Worm (Caenorhabditis elegans): ENCODE results near the gene F13C5.3.

DNA sequence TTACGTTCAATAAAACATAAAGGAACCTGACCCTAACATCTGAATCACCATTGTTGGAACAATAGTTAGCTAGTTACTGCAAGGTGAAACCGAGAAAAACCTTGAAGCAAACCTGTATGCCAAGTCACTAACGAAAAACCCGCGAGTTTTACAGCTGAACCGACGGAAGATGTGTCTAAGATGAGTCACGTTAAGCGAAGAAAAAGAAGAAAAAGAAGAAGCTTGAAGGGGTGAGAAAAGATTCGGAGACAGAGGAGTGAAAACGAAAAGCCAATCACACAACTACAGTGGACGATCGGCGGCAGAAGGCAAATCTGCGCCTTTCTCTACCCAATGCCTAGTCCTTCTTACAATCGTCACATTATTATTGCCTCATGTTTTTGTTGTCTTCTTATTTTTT is 41.5 kb downstream of the F13C5.3 start, which contains the start of gene nas-38:
- TF ChIP-seq ahr-1 (tag; optimal IDR thresholded peaks at IDR 0.05): no peak
- TF ChIP-seq lim-6 (tag; optimal IDR thresholded peaks at IDR 0.05): no peak
- no peak for TF ChIP-seq elt-2 (tag; optimal IDR thresholded peaks at IDR 0.05)

Measured in whole organism, late embryonic.